Worm (Caenorhabditis elegans) whole organism, late embryonic: ENCODE data around the gene B0393.9.

Source experiments
- F13H6.1 ChIP-seq: sonication (generic microtip); optimal IDR thresholded peaks from 2 replicates; lab custom pipeline; 2016; ENCODE audit warnings: missing genetic modification characterization, missing compliant biosample characterization
- K09A11.1 ChIP-seq: sonication (generic microtip); optimal IDR thresholded peaks from 2 replicates; lab custom pipeline; 2017; ENCODE audit warnings: antibody characterized with exemption, mild to moderate bottlenecking, missing genetic modification characterization, missing compliant biosample characterization; ENCODE audit not compliant: insufficient read depth
- Y22D7AL.16 ChIP-seq: sonication (generic microtip); optimal IDR thresholded peaks from 2 replicates; lab custom pipeline; 2016; ENCODE audit warnings: missing genetic modification characterization, missing compliant biosample characterization
- ceh-14 ChIP-seq: sonication (generic microtip); optimal IDR thresholded peaks from 2 replicates; lab custom pipeline; 2016; ENCODE audit warnings: missing genotype, missing genetic modification characterization, missing compliant biosample characterization
- ceh-18 ChIP-seq: sonication (generic microtip); optimal IDR thresholded peaks from 2 replicates; lab custom pipeline; 2016; ENCODE audit warnings: missing genetic modification characterization, missing compliant biosample characterization
- ceh-19 ChIP-seq: fragments of 200-800 bp; sonication (Bioruptor generic); optimal IDR thresholded peaks from 2 replicates; lab custom pipeline; 2018; ENCODE audit warnings: mild to moderate bottlenecking, missing genetic modification characterization, missing compliant biosample characterization
- ceh-34 ChIP-seq: sonication (generic microtip); optimal IDR thresholded peaks from 2 replicates; lab custom pipeline; 2016; ENCODE audit warnings: mild to moderate bottlenecking, missing genetic modification characterization, missing compliant biosample characterization
- ceh-48 ChIP-seq: sonication (generic microtip); optimal IDR thresholded peaks from 2 replicates; lab custom pipeline; 2016; ENCODE audit warnings: missing genetic modification characterization, inconsistent platforms, missing compliant biosample characterization
- ceh-9 ChIP-seq: sonication (generic microtip); optimal IDR thresholded peaks from 2 replicates; lab custom pipeline; 2016; ENCODE audit warnings: mild to moderate bottlenecking, missing genetic modification characterization, inconsistent platforms, missing compliant biosample characterization
- che-1 ChIP-seq: sonication (generic microtip); optimal IDR thresholded peaks from 2 replicates; lab custom pipeline; 2016; ENCODE audit warnings: mild to moderate bottlenecking, missing genetic modification characterization, missing compliant biosample characterization
- dmd-4 ChIP-seq: sonication (generic microtip); optimal IDR thresholded peaks from 2 replicates; lab custom pipeline; 2016; ENCODE audit warnings: borderline replicate concordance, missing genetic modification characterization, missing compliant biosample characterization
- eyg-1 ChIP-seq: sonication (generic microtip); optimal IDR thresholded peaks from 2 replicates; lab custom pipeline; 2016; ENCODE audit warnings: missing genotype, missing genetic modification characterization, missing compliant biosample characterization
- fax-1 ChIP-seq: sonication (generic microtip); optimal IDR thresholded peaks from 2 replicates; lab custom pipeline; 2016; ENCODE audit warnings: missing genotype, missing genetic modification characterization, missing compliant biosample characterization
- fkh-10 ChIP-seq: fragments of 150-350 bp; optimal IDR thresholded peaks from 2 replicates; lab custom pipeline; 2014; ENCODE audit warnings: missing biosample characterization, missing genetic modification reagents, missing genetic modification characterization
- fkh-6 ChIP-seq: sonication (generic microtip); optimal IDR thresholded peaks from 2 replicates; lab custom pipeline; 2016; ENCODE audit warnings: missing genetic modification characterization, missing compliant biosample characterization
- gmeb-2 ChIP-seq: sonication (generic microtip); optimal IDR thresholded peaks from 2 replicates; lab custom pipeline; 2016; ENCODE audit warnings: missing genetic modification characterization, inconsistent platforms, missing compliant biosample characterization
- hlh-13 ChIP-seq: fragments of 200-800 bp; sonication (Bioruptor generic); optimal IDR thresholded peaks from 2 replicates; lab custom pipeline; 2018; ENCODE audit warnings: mild to moderate bottlenecking, missing genetic modification characterization, missing compliant biosample characterization
- hlh-15 ChIP-seq: sonication (generic microtip); optimal IDR thresholded peaks from 2 replicates; lab custom pipeline; 2016; ENCODE audit warnings: missing genetic modification characterization, missing compliant biosample characterization
- hlh-30 ChIP-seq: sonication (generic microtip); optimal IDR thresholded peaks from 2 replicates; lab custom pipeline; 2017; ENCODE audit warnings: antibody characterized with exemption, missing genetic modification characterization, missing compliant biosample characterization; ENCODE audit not compliant: insufficient read depth
- hlh-8 ChIP-seq: sonication (generic microtip); optimal IDR thresholded peaks from 2 replicates; lab custom pipeline; 2016; ENCODE audit warnings: missing genotype, missing genetic modification characterization, missing compliant biosample characterization
- lim-6 ChIP-seq: sonication (generic microtip); optimal IDR thresholded peaks from 2 replicates; lab custom pipeline; 2016; ENCODE audit warnings: missing genetic modification characterization, missing compliant biosample characterization
- npax-4 ChIP-seq: sonication (generic microtip); optimal IDR thresholded peaks from 2 replicates; lab custom pipeline; 2016; ENCODE audit warnings: missing genetic modification characterization, missing compliant biosample characterization
- odd-2 ChIP-seq: sonication (generic microtip); optimal IDR thresholded peaks from 2 replicates; lab custom pipeline; 2017; ENCODE audit warnings: antibody characterized with exemption, mild to moderate bottlenecking, missing genetic modification characterization, missing compliant biosample characterization
- pat-9 ChIP-seq: fragments of 200-800 bp; sonication (Bioruptor generic); optimal IDR thresholded peaks from 2 replicates; lab custom pipeline; 2018; ENCODE audit warnings: mild to moderate bottlenecking, missing genetic modification characterization, moderate library complexity, missing compliant biosample characterization
- pha-2 ChIP-seq: sonication (generic microtip); optimal IDR thresholded peaks from 2 replicates; lab custom pipeline; 2017; ENCODE audit warnings: mild to moderate bottlenecking, missing genetic modification characterization, missing compliant biosample characterization
- pqm-1 ChIP-seq: sonication (generic microtip); optimal IDR thresholded peaks from 2 replicates; lab custom pipeline; 2016; ENCODE audit warnings: missing genetic modification characterization, missing compliant biosample characterization
- pros-1 ChIP-seq: fragments of 150-350 bp; optimal IDR thresholded peaks from 2 replicates; lab custom pipeline; 2014; ENCODE audit warnings: missing biosample characterization, missing genetic modification reagents, missing genetic modification characterization
- ref-2 ChIP-seq: sonication (generic microtip); optimal IDR thresholded peaks from 2 replicates; lab custom pipeline; 2016; ENCODE audit warnings: missing genetic modification characterization, missing compliant biosample characterization
- rnt-1 ChIP-seq: sonication (generic microtip); optimal IDR thresholded peaks from 2 replicates; lab custom pipeline; 2016; ENCODE audit warnings: missing genetic modification characterization, missing compliant biosample characterization
- sox-4 ChIP-seq: sonication (generic microtip); optimal IDR thresholded peaks from 2 replicates; lab custom pipeline; 2017; ENCODE audit warnings: mild to moderate bottlenecking, missing genetic modification characterization, inconsistent platforms, missing compliant biosample characterization
- tbx-7 ChIP-seq: sonication (generic microtip); optimal IDR thresholded peaks from 2 replicates; lab custom pipeline; 2016; ENCODE audit warnings: missing genotype, missing genetic modification characterization, missing compliant biosample characterization
- ttx-3 ChIP-seq: sonication (generic microtip); optimal IDR thresholded peaks from 2 replicates; lab custom pipeline; 2016; ENCODE audit warnings: missing genetic modification reagents, missing genetic modification characterization, missing compliant biosample characterization
- unc-3 ChIP-seq, 2 experiments: fragments of 200-800 bp in 1 of 2; sonication (Bioruptor generic) in 1 of 2; sonication (generic microtip) in 1 of 2; conservative IDR thresholded peaks in 1 of 2; optimal IDR thresholded peaks in 1 of 2; 2 replicates each; pipeline versions ENCODE4 v1.3.6 to Lab custom; 2016 to 2022; ENCODE audit warnings: missing compliant biosample characterization in 2 of 2, missing genetic modification characterization in 2 of 2, missing genetic modification reagents in 1 of 2
- unc-42 ChIP-seq: sonication (generic microtip); optimal IDR thresholded peaks from 2 replicates; lab custom pipeline; 2016; ENCODE audit warnings: missing genotype, missing genetic modification characterization, missing compliant biosample characterization
- unc-86 ChIP-seq: sonication (generic microtip); optimal IDR thresholded peaks from 2 replicates; lab custom pipeline; 2016; ENCODE audit warnings: missing genetic modification characterization, missing compliant biosample characterization
- zip-5 ChIP-seq: sonication (generic microtip); optimal IDR thresholded peaks from 2 replicates; lab custom pipeline; 2016; ENCODE audit warnings: missing genetic modification characterization, missing compliant biosample characterization
- ztf-16 ChIP-seq: sonication (generic microtip); optimal IDR thresholded peaks from 2 replicates; lab custom pipeline; 2017; ENCODE audit warnings: missing genetic modification characterization, missing compliant biosample characterization

Gene B0393.9

ce11 chrIII:4819843-4820242 is 39.9 kb upstream of the B0393.9 start, which contains the start of gene F26A1.7:
F26A1.7 (minus strand) TSS chrIII:4819943.
- TF ChIP-seq npax-4 (no peak), ceh-48 (tag; lab: Kevin White, UChicago) (no peak), pros-1 (tag; lab: Kevin White, UChicago) (no peak), ceh-18 (tag; lab: Kevin White, UChicago) (no peak), K09A11.1 (no peak), odd-2 (tag; lab: Kevin White, UChicago) (no peak), fkh-10 (no peak), hlh-15 (no peak), ceh-14 (tag; lab: Kevin White, UChicago) (no peak)

- TF ChIP-seq unc-42 (no peak), sox-4 (tag; lab: Kevin White, UChicago) (no peak), pqm-1 (no peak), hlh-30 (tag; lab: Kevin White, UChicago) (no peak), F13H6.1 (tag; lab: Kevin White, UChicago) (no peak), ztf-16 (tag; lab: Kevin White, UChicago) (no peak), odd-2 (tag; lab: Kevin White, UChicago) (no peak)
Observed at ce11 chrIII:4817240-4817639, 37.3 kb upstream of the B0393.9 start, which contains the start of gene F26A1.4. F26A1.4 (plus strand) TSS chrIII:4817540.

- TF ChIP-seq gmeb-2 (no peak), unc-42 (no peak), dmd-4 (no peak), ztf-16 (tag; lab: Kevin White, UChicago) (no peak), pat-9 (tag; lab: Kevin White, UChicago) (no peak)
- TF ChIP-seq, all 69 proteins: peak for 0
Observed at ce11 chrIII:4814730-4815129, 34.8 kb upstream of the B0393.9 start, which contains the start of gene arl-6. arl-6 (minus strand) TSS chrIII:4814830.

- TF ChIP-seq tbx-7 (tag; lab: Kevin White, UChicago) (no peak), ceh-34 (no peak), K09A11.1 (no peak), hlh-8 (tag; lab: Kevin White, UChicago) (no peak), ceh-19 (GFP tag; lab: Kevin White, UChicago) (no peak), pat-9 (tag; lab: Kevin White, UChicago) (no peak), zip-5 (no peak), dmd-4 (no peak), fax-1 (tag; lab: Kevin White, UChicago) (no peak), npax-4 (no peak), pqm-1 (no peak), fkh-6 (tag; lab: Kevin White, UChicago) (no peak), unc-86 (tag; lab: Kevin White, UChicago) (no peak), Y22D7AL.16 (no peak), hlh-13 (GFP tag; lab: Kevin White, UChicago) (no peak)
Observed at ce11 chrIII:4811195-4811594, 31.2 kb upstream of the B0393.9 start, which contains the start of gene C38D4.7. C38D4.7 (minus strand) TSS chrIII:4811295.

- TF ChIP-seq unc-3 (GFP tag; conservative IDR thresholded peaks at IDR 0.05; lab: Robert Waterston, UW) (no peak), unc-3 (tag; optimal IDR thresholded peaks at IDR 0.05; lab: Kevin White, UChicago) (no peak), rnt-1 (tag; lab: Kevin White, UChicago) (no peak), pha-2 (tag; lab: Kevin White, UChicago) (no peak), ttx-3 (tag; lab: Kevin White, UChicago) (no peak), fax-1 (tag; lab: Kevin White, UChicago) (no peak), eyg-1 (tag; lab: Kevin White, UChicago) (no peak), ref-2 (no peak), ceh-19 (GFP tag; lab: Kevin White, UChicago) (no peak), che-1 (tag; lab: Kevin White, UChicago) (no peak), ceh-14 (tag; lab: Kevin White, UChicago) (no peak), fkh-6 (tag; lab: Kevin White, UChicago) (no peak), lim-6 (tag; lab: Kevin White, UChicago) (no peak), ceh-9 (tag; lab: Kevin White, UChicago) (no peak)
Observed at ce11 chrIII:4809526-4810153, 29.7 kb upstream of the B0393.9 start, which contains the start of gene pal-1. pal-1 (minus strand) TSS chrIII:4809576.
